Worm (Caenorhabditis elegans) whole organism, L4 larva: ENCODE data around the gene tor-2.
A peak's percentile ranks its signal among the peaks of the same experiment; 100 is the strongest.

Experiments used
- T26A8.4 ChIP-seq: fragments of 200-800 bp; sonication (Bioruptor generic); IDR thresholded peaks from 2 replicates; pipeline ENCODE4 v1.3.6; 2022; ENCODE audit warnings: missing genetic modification characterization, missing compliant biosample characterization
- Y105C5A.15 ChIP-seq: fragments of 200-800 bp; sonication (Bioruptor generic); IDR thresholded peaks from 2 replicates; pipeline ENCODE4 v1.3.6; 2022; ENCODE audit warnings: missing genetic modification characterization, missing compliant biosample characterization
- Y5F2A.4 ChIP-seq: fragments of 200-800 bp; sonication (Bioruptor generic); optimal IDR thresholded peaks from 2 replicates; lab custom pipeline; 2018; ENCODE audit warnings: mild to moderate bottlenecking, missing genetic modification characterization, missing compliant biosample characterization
- aha-1 ChIP-seq: fragments of 150-350 bp; peaks from one replicate; lab custom pipeline; 2014; ENCODE audit warnings: missing biosample characterization, missing genetic modification characterization
- aly-2 ChIP-seq: sonication (generic microtip); optimal IDR thresholded peaks from 2 replicates; lab custom pipeline; 2018; ENCODE audit warnings: missing biosample characterization, missing genetic modification characterization
- ceh-20 ChIP-seq: fragments of 200-800 bp; sonication (Bioruptor generic); IDR thresholded peaks from 2 replicates; pipeline ENCODE4 v1.3.6; 2022; ENCODE audit warnings: missing genetic modification reagents, missing genetic modification characterization, missing compliant biosample characterization
- ceh-44 ChIP-seq: fragments of 200-800 bp; sonication (Bioruptor generic); IDR thresholded peaks from 2 replicates; pipeline ENCODE4 v1.3.6; 2022; ENCODE audit warnings: missing genetic modification reagents, missing genetic modification characterization, missing compliant biosample characterization
- ctbp-1 ChIP-seq: fragments of 200-800 bp; sonication (Bioruptor generic); IDR thresholded peaks from 2 replicates; pipeline ENCODE4 v1.3.6; 2022; ENCODE audit warnings: missing genetic modification reagents, missing genetic modification characterization, missing compliant biosample characterization
- daf-12 ChIP-seq: fragments of 150-350 bp; optimal IDR thresholded peaks from 2 replicates; lab custom pipeline; 2014; ENCODE audit warnings: missing biosample characterization, missing genetic modification reagents, missing genetic modification characterization
- daf-16 ChIP-seq, 3 experiments: sonication (generic microtip); optimal IDR thresholded peaks; 2 replicates each; lab custom pipeline; 2016 to 2017; ENCODE audit warnings: missing genetic modification characterization in 3 of 3, missing genetic modification reagents in 3 of 3, mild to moderate bottlenecking in 2 of 3, missing compliant biosample characterization in 2 of 3, missing biosample characterization in 1 of 3, moderate library complexity in 1 of 3
- dpl-1 ChIP-seq: fragments of 150-350 bp; optimal IDR thresholded peaks from 2 replicates; lab custom pipeline; 2014; ENCODE audit warnings: missing biosample characterization, missing genetic modification reagents, missing genetic modification characterization
- duxl-1 ChIP-seq: sonication (generic microtip); optimal IDR thresholded peaks from 2 replicates; lab custom pipeline; 2016; ENCODE audit warnings: mild to moderate bottlenecking, missing genetic modification characterization, moderate library complexity, missing compliant biosample characterization; ENCODE audit not compliant: poor library complexity
- dve-1 ChIP-seq: sonication (generic microtip); optimal IDR thresholded peaks from 2 replicates; lab custom pipeline; 2017; ENCODE audit warnings: antibody characterized with exemption, mild to moderate bottlenecking, missing genetic modification characterization, missing compliant biosample characterization; ENCODE audit not compliant: insufficient read depth
- egl-27 ChIP-seq: sonication (generic microtip); optimal IDR thresholded peaks from 3 replicates; lab custom pipeline; 2017; ENCODE audit warnings: missing biosample characterization, missing genetic modification reagents, missing genetic modification characterization
- egl-43 ChIP-seq: fragments of 200-800 bp; sonication (Bioruptor generic); IDR thresholded peaks from 2 replicates; pipeline ENCODE4 v1.3.6; 2022; ENCODE audit warnings: missing genetic modification reagents, missing genetic modification characterization, missing compliant biosample characterization
- fos-1 ChIP-seq: fragments of 150-350 bp; optimal IDR thresholded peaks from 2 replicates; lab custom pipeline; 2014; ENCODE audit warnings: missing biosample characterization, missing genetic modification characterization
- hif-1 ChIP-seq, 2 experiments: sonication (generic microtip); optimal IDR thresholded peaks; 2 replicates each; lab custom pipeline; 2016 to 2017; ENCODE audit warnings: missing compliant biosample characterization in 2 of 2, missing genetic modification characterization in 2 of 2, missing genetic modification reagents in 2 of 2, missing genotype in 2 of 2, mild to moderate bottlenecking in 1 of 2
- hmg-1.1 ChIP-seq: fragments of 200-800 bp; sonication (Bioruptor generic); IDR thresholded peaks from 2 replicates; pipeline ENCODE4 v1.3.6; 2022; ENCODE audit warnings: missing genetic modification reagents, missing genetic modification characterization, missing compliant biosample characterization
- jun-1 ChIP-seq: fragments of 150-350 bp; optimal IDR thresholded peaks from 2 replicates; lab custom pipeline; 2014; ENCODE audit warnings: missing biosample characterization, missing genetic modification reagents, missing genetic modification characterization
- lim-7 ChIP-seq: fragments of 200-800 bp; sonication (Bioruptor generic); IDR thresholded peaks from 2 replicates; pipeline ENCODE4 v1.3.6; 2022; ENCODE audit warnings: missing genetic modification characterization, missing compliant biosample characterization
- lin-1 ChIP-seq: fragments of 200-800 bp; sonication (Bioruptor generic); IDR thresholded peaks from 2 replicates; pipeline ENCODE4 v1.3.6; 2022; ENCODE audit warnings: missing genetic modification reagents, missing genetic modification characterization, missing compliant biosample characterization
- lir-3 ChIP-seq: sonication (generic microtip); optimal IDR thresholded peaks from 2 replicates; lab custom pipeline; 2016; ENCODE audit warnings: mild to moderate bottlenecking, missing genetic modification characterization, missing compliant biosample characterization
- lsy-2 ChIP-seq, 2 experiments: fragments of 150-350 bp in 1 of 2; sonication (generic microtip) in 1 of 2; optimal IDR thresholded peaks; 2 replicates each; lab custom pipeline; 2014 to 2017; ENCODE audit warnings: missing biosample characterization in 2 of 2, missing genetic modification characterization in 2 of 2
- mdl-1 ChIP-seq, 2 experiments: fragments of 150-350 bp in 1 of 2; sonication (generic microtip) in 1 of 2; optimal IDR thresholded peaks; 2 replicates each; lab custom pipeline; 2014 to 2017; ENCODE audit warnings: missing biosample characterization in 2 of 2, missing genetic modification characterization in 2 of 2
- mdt-29 ChIP-seq: fragments of 200-800 bp; sonication (Bioruptor generic); IDR thresholded peaks from 2 replicates; pipeline ENCODE4 v1.3.6; 2022; ENCODE audit warnings: missing genetic modification reagents, missing genetic modification characterization, missing compliant biosample characterization
- mes-2 ChIP-seq: sonication (generic microtip); optimal IDR thresholded peaks from 2 replicates; lab custom pipeline; 2016; ENCODE audit warnings: missing genotype, mild to moderate bottlenecking, missing genetic modification characterization, missing compliant biosample characterization; ENCODE audit not compliant: poor library complexity, severe bottlenecking
- mxl-2 ChIP-seq: fragments of 200-800 bp; sonication (Bioruptor generic); conservative IDR thresholded peaks from 2 replicates; pipeline ENCODE4 v1.3.6; 2022; ENCODE audit warnings: missing genetic modification reagents, missing genetic modification characterization, missing compliant biosample characterization
- nhr-10 ChIP-seq: fragments of 150-350 bp; optimal IDR thresholded peaks from 2 replicates; lab custom pipeline; 2014; ENCODE audit warnings: missing biosample characterization, missing genetic modification characterization
- nhr-102 ChIP-seq: sonication (generic microtip); optimal IDR thresholded peaks from 2 replicates; lab custom pipeline; 2016; ENCODE audit warnings: mild to moderate bottlenecking, missing genetic modification characterization, moderate library complexity, missing compliant biosample characterization
- nhr-48 ChIP-seq: sonication (generic microtip); optimal IDR thresholded peaks from 2 replicates; lab custom pipeline; 2016; ENCODE audit warnings: mild to moderate bottlenecking, missing genetic modification characterization, missing compliant biosample characterization
- nhr-6 ChIP-seq: fragments of 150-350 bp; optimal IDR thresholded peaks from 2 replicates; lab custom pipeline; 2014; ENCODE audit warnings: missing biosample characterization, missing genetic modification characterization
- nhr-76 ChIP-seq: fragments of 150-350 bp; optimal IDR thresholded peaks from 2 replicates; lab custom pipeline; 2014; ENCODE audit warnings: missing biosample characterization, missing genetic modification characterization
- rbr-2 ChIP-seq: sonication (generic microtip); optimal IDR thresholded peaks from 2 replicates; lab custom pipeline; 2016; ENCODE audit warnings: missing genotype, missing genetic modification characterization, missing compliant biosample characterization
- saeg-2 ChIP-seq: fragments of 200-800 bp; sonication (Bioruptor generic); IDR thresholded peaks from 2 replicates; pipeline ENCODE4 v1.3.6; 2022; ENCODE audit warnings: missing genetic modification reagents, missing genetic modification characterization, missing compliant biosample characterization
- set-16 ChIP-seq: fragments of 200-800 bp; sonication (Bioruptor generic); IDR thresholded peaks from 2 replicates; pipeline ENCODE4 v1.3.6; 2022; ENCODE audit warnings: missing genetic modification reagents, missing genetic modification characterization, missing compliant biosample characterization
- snpc-4 ChIP-seq: fragments of 150-350 bp; optimal IDR thresholded peaks from 2 replicates; lab custom pipeline; 2014; ENCODE audit warnings: missing biosample characterization, missing genetic modification characterization
- spr-1 ChIP-seq: sonication (generic microtip); optimal IDR thresholded peaks from 2 replicates; lab custom pipeline; 2016; ENCODE audit warnings: mild to moderate bottlenecking, missing genetic modification characterization, missing compliant biosample characterization
- spr-3 ChIP-seq: fragments of 200-800 bp; sonication (Bioruptor generic); optimal IDR thresholded peaks from 2 replicates; lab custom pipeline; 2018; ENCODE audit warnings: mild to moderate bottlenecking, missing genetic modification characterization, missing compliant biosample characterization
- tag-97 ChIP-seq: fragments of 200-800 bp; sonication (Bioruptor generic); IDR thresholded peaks from 2 replicates; pipeline ENCODE4 v1.3.6; 2022; ENCODE audit warnings: missing genetic modification characterization, missing compliant biosample characterization
- unc-39 ChIP-seq: sonication (generic microtip); optimal IDR thresholded peaks from 2 replicates; lab custom pipeline; 2017; ENCODE audit warnings: missing biosample characterization, missing genetic modification characterization
- unc-62 ChIP-seq, 3 experiments: fragments of 150-350 bp in 1 of 3; sonication (generic microtip); optimal IDR thresholded peaks in 2 of 3; peaks in 1 of 3; 1 replicate in 1 of 3; 2 replicates in 2 of 3; lab custom pipeline; 2014 to 2017; ENCODE audit warnings: missing biosample characterization in 3 of 3, missing genetic modification characterization in 3 of 3, missing genetic modification reagents in 3 of 3, missing genotype in 1 of 3
- zfp-2 ChIP-seq: sonication (generic microtip); optimal IDR thresholded peaks from 2 replicates; lab custom pipeline; 2016; ENCODE audit warnings: mild to moderate bottlenecking, missing genetic modification characterization, missing compliant biosample characterization
- zfp-3 ChIP-seq: fragments of 200-800 bp; sonication (Bioruptor generic); conservative IDR thresholded peaks from 2 replicates; pipeline ENCODE4 v1.3.6; 2022; ENCODE audit warnings: missing genetic modification reagents, missing genetic modification characterization, missing compliant biosample characterization
- zip-11 ChIP-seq: fragments of 200-800 bp; sonication (Bioruptor generic); IDR thresholded peaks from 2 replicates; pipeline ENCODE4 v1.3.6; 2022; ENCODE audit warnings: missing genetic modification characterization, missing compliant biosample characterization

tor-2 gene

ce11 chrIV:13984041-13984440 lies at the start of gene tor-2:
tor-2 (minus strand) TSS chrIV:13984141.
- TF ChIP-seq egl-43 (no peak), fos-1 (tag; lab: Kevin White, UChicago) (no peak), hif-1 (tag; optimal IDR thresholded peaks at IDR 0.05; lab: Kevin White, UChicago) (no peak), snpc-4 (tag; lab: Kevin White, UChicago) (no peak), jun-1 (tag; lab: Kevin White, UChicago) (no peak)

- TF ChIP-seq unc-62 (GFP tag; optimal IDR thresholded peaks at IDR 0.05 in 1 of 2; lab: Kevin White, UChicago) (peak in 1 of 2 experiments; percentile 100), unc-62 (tag; optimal IDR thresholded peaks at IDR 0.05; lab: Kevin White, UChicago) (no peak), set-16 (GFP tag; lab: Robert Waterston, UW) (peak; percentile 100; the same call in 1 of the 2 replicates), Y5F2A.4 (GFP tag; lab: Kevin White, UChicago) (no peak), hmg-1.1 (GFP tag; lab: Robert Waterston, UW) (peak; percentile 84), lin-1 (GFP tag; lab: Robert Waterston, UW) (0 out of 2 replicates have a peak, but pooled peaks have one; percentile 6), ceh-44 (GFP tag; lab: Robert Waterston, UW) (no peak), daf-16 (GFP tag; optimal IDR thresholded peaks at IDR 0.05; lab: Kevin White, UChicago) (peak in 1 of 2 experiments; percentile 29), daf-16 (tag; optimal IDR thresholded peaks at IDR 0.05; lab: Kevin White, UChicago) (no peak)
Measured at ce11 chrIV:14033502-14033751, 49.5 kb upstream of the tor-2 start.

ce11 chrIV:14032620-14033501 lies 48.9 kb upstream of the tor-2 start:
- TF ChIP-seq mes-2 (tag; lab: Kevin White, UChicago) = peak; percentile 67
- peak; percentile 12; the same call in 1 of the 2 replicates for TF ChIP-seq mxl-2 (GFP tag; lab: Robert Waterston, UW)
- no peak for TF ChIP-seq jun-1 (tag; lab: Kevin White, UChicago)
- TF ChIP-seq duxl-1 = no peak
- TF ChIP-seq zfp-3 (GFP tag; lab: Robert Waterston, UW) = peak; percentile 86
- peak; percentile 98 for TF ChIP-seq mdt-29 (GFP tag; lab: Robert Waterston, UW)
- TF ChIP-seq nhr-10 = no peak
- TF ChIP-seq nhr-6 (tag; lab: Kevin White, UChicago) = peak; percentile 23
- TF ChIP-seq Y105C5A.15 = peak; percentile 75; the same call in 1 of the 2 replicates
- TF ChIP-seq spr-3 (GFP tag; lab: Kevin White, UChicago) = no peak
- TF ChIP-seq lim-7 (GFP tag; lab: Robert Waterston, UW) = no peak
- peak; percentile 84 for TF ChIP-seq ceh-20 (GFP tag; lab: Robert Waterston, UW)
- peak; percentile 82 for TF ChIP-seq rbr-2
- peak; percentile 25 to 58 for TF ChIP-seq hif-1 (tag; optimal IDR thresholded peaks at IDR 0.05; lab: Kevin White, UChicago)
- peak; percentile 81 for TF ChIP-seq saeg-2
- TF ChIP-seq aly-2 = no peak
- TF ChIP-seq egl-27 = no peak
- peak; percentile 73 for TF ChIP-seq dve-1 (tag; lab: Kevin White, UChicago)
- no peak for TF ChIP-seq egl-43
- peak; percentile 83 for TF ChIP-seq nhr-102
- TF ChIP-seq ctbp-1 (GFP tag; lab: Robert Waterston, UW) = peak; percentile 90
- TF ChIP-seq mdl-1 (tag; optimal IDR thresholded peaks at IDR 0.05; lab: Kevin White, UChicago) = peak in 1 of 2 experiments; percentile 12
- TF ChIP-seq lir-3 (tag; lab: Kevin White, UChicago) = no peak
- peak; percentile 99 for TF ChIP-seq aha-1 (tag; lab: Kevin White, UChicago)
- TF ChIP-seq lsy-2 (tag; optimal IDR thresholded peaks at IDR 0.05; lab: Kevin White, UChicago) = peak; percentile 28 to 75
- TF ChIP-seq dpl-1 = peak; percentile 44
- TF ChIP-seq snpc-4 (tag; lab: Kevin White, UChicago) = no peak
- peak; percentile 94 for TF ChIP-seq nhr-48 (tag; lab: Kevin White, UChicago)
- peak; percentile 54 for TF ChIP-seq unc-39 (tag; lab: Kevin White, UChicago)
- no peak for TF ChIP-seq nhr-76 (tag; lab: Kevin White, UChicago)
- no peak for TF ChIP-seq daf-12 (tag; lab: Kevin White, UChicago)
- peak; percentile 57 for TF ChIP-seq zfp-2 (tag; lab: Kevin White, UChicago)
- TF ChIP-seq T26A8.4 (GFP tag; lab: Robert Waterston, UW) = peak; percentile 82
- TF ChIP-seq spr-1 = peak; percentile 77
- no peak for TF ChIP-seq tag-97 (GFP tag; lab: Robert Waterston, UW)
- no peak for TF ChIP-seq zip-11 (GFP tag; lab: Robert Waterston, UW)
